Worm (Caenorhabditis elegans): ENCODE data around the gene unc-132.

ce11 chrV:3738409-3738808 is 51.5 kb downstream of the unc-132 start:
- TF ChIP-seq saeg-2 (GFP tag; IDR thresholded peaks at IDR 0.05) (no peak), nhr-77 (tag; optimal IDR thresholded peaks at IDR 0.05) (no peak), attf-4 (tag; optimal IDR thresholded peaks at IDR 0.05) (no peak), sdz-12 (GFP tag; optimal IDR thresholded peaks at IDR 0.05) (no peak), nhr-237 (tag; optimal IDR thresholded peaks at IDR 0.05) (no peak), set-16 (GFP tag; IDR thresholded peaks at IDR 0.05) (no peak), F49E8.2 (tag; optimal IDR thresholded peaks at IDR 0.05; ENCODE audit: borderline replicate concordance) (no peak), nhr-41 (GFP tag; IDR thresholded peaks at IDR 0.05) (no peak), nhr-10 (tag; optimal IDR thresholded peaks at IDR 0.05) (no peak), skn-1 (tag; optimal IDR thresholded peaks at IDR 0.05) (no peak), ceh-28 (tag; optimal IDR thresholded peaks at IDR 0.05) (no peak), zfp-2 (tag; optimal IDR thresholded peaks at IDR 0.05) (no peak), nhr-28 (tag; optimal IDR thresholded peaks at IDR 0.05) (no peak)
